Fruit fly (Drosophila melanogaster): ENCODE measurements around the gene Naa60.

Naa60 gene

DNA sequence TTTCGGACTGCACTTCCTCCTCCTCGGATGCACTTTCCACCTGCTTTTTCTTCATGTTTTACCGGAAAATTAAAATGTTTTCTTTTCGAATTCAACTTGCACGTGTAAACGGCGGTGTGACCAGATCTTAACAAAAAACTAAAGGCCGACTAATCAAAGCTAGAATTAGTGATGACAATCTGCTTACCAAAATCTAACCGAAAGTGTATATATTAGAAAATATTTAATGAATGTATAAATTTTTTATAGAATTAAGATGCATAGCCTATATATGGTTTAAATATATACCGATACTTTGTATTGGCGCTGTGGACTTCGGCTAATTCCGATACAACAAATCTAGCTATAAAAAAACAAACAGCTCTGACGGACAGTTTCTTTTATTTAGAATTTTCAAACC lies 7.8 kb upstream of the Naa60 start, which contains the start of the genes CG18178 and CG14174 (continued):
- TF ChIP-seq hb (GFP tag; IDR thresholded peaks at IDR 0.05; ENCODE audit: partially characterized antibody) = no peak
- no peak for TF ChIP-seq ap (GFP tag; IDR thresholded peaks at IDR 0.05)
- no peak for TF ChIP-seq CG9876 (GFP tag; optimal IDR thresholded peaks at IDR 0.05)
- TF ChIP-seq CG3281 (GFP tag; optimal IDR thresholded peaks at IDR 0.05) = peak; percentile 70
- TF ChIP-seq YL-1 (GFP tag; optimal IDR thresholded peaks at IDR 0.05) = peak; percentile 59
- TF ChIP-seq Sox100B (GFP tag; optimal IDR thresholded peaks at IDR 0.05) = peak; percentile 73
- TF ChIP-seq CG9609 (GFP tag; optimal IDR thresholded peaks at IDR 0.05) = no peak
- TF ChIP-seq CG18011 (GFP tag; optimal IDR thresholded peaks at IDR 0.05) = peak; percentile 44
- peak; percentile 11 for TF ChIP-seq jing (GFP tag; optimal IDR thresholded peaks at IDR 0.05)
- no peak for TF ChIP-seq disco-r (GFP tag; optimal IDR thresholded peaks at IDR 0.05)
- peak; percentile 78 for TF ChIP-seq CG3847 (GFP tag; IDR thresholded peaks at IDR 0.05)
- peak; percentile 2 for TF ChIP-seq Hand (GFP tag; optimal IDR thresholded peaks at IDR 0.05)
- no peak for TF ChIP-seq salm (tag; optimal IDR thresholded peaks at IDR 0.05)
- peak; percentile 9 for TF ChIP-seq CG11723 (GFP tag; optimal IDR thresholded peaks at IDR 0.05)
- TF ChIP-seq Tbp (GFP tag; optimal IDR thresholded peaks at IDR 0.05) = no peak
- no peak for TF ChIP-seq sens-2 (GFP tag; IDR thresholded peaks at IDR 0.05)
- TF ChIP-seq ranshi (GFP tag; IDR thresholded peaks at IDR 0.05) = peak; percentile 50; the same call in 1 of the 2 replicates
- 0 out of 2 replicates have a peak, but pooled peaks have one; percentile 18 for TF ChIP-seq Nf-YA (GFP tag; IDR thresholded peaks at IDR 0.05)
- TF ChIP-seq CG5245 (GFP tag; optimal IDR thresholded peaks at IDR 0.05) = peak; percentile 41
- peak; percentile 85 for TF ChIP-seq CG9932 (GFP tag; IDR thresholded peaks at IDR 0.05)
- TF ChIP-seq CG1832 (GFP tag; optimal IDR thresholded peaks at IDR 0.05) = no peak
- TF ChIP-seq MESR4 (GFP tag; optimal IDR thresholded peaks at IDR 0.05) = no peak
- TF ChIP-seq ase (GFP tag; IDR thresholded peaks at IDR 0.05) = 0 out of 3 replicates have a peak, but pooled peaks have one; percentile 42
- TF ChIP-seq CG8089 (GFP tag; optimal IDR thresholded peaks at IDR 0.05) = no peak
- TF ChIP-seq CG6175 (GFP tag; IDR thresholded peaks at IDR 0.05) = no peak
- TF ChIP-seq CG8478 (optimal IDR thresholded peaks at IDR 0.05) = no peak
- TF ChIP-seq CG7556 (GFP tag; optimal IDR thresholded peaks at IDR 0.05) = peak; percentile 35
- TF ChIP-seq trh (GFP tag; optimal IDR thresholded peaks at IDR 0.05) = no peak
- peak; percentile 63; the same call in 1 of the 2 replicates for TF ChIP-seq CG14014 (GFP tag; IDR thresholded peaks at IDR 0.05)
- no peak for TF ChIP-seq pita (GFP tag; optimal IDR thresholded peaks at IDR 0.05)
- TF ChIP-seq gcm (GFP tag; optimal IDR thresholded peaks at IDR 0.05) = peak; percentile 35
- TF ChIP-seq chinmo (GFP tag; IDR thresholded peaks at IDR 0.05; ENCODE audit: partially characterized antibody) = no peak
- no peak for TF ChIP-seq Doc2 (GFP tag; IDR thresholded peaks at IDR 0.05)
- TF ChIP-seq CG4820 (GFP tag; optimal IDR thresholded peaks at IDR 0.05) = peak; percentile 81
- no peak for TF ChIP-seq peb (GFP tag; IDR thresholded peaks at IDR 0.05)
- TF ChIP-seq Mes4 (GFP tag; optimal IDR thresholded peaks at IDR 0.05) = no peak
- peak; percentile 78 for TF ChIP-seq Ssrp (tag; optimal IDR thresholded peaks at IDR 0.05)
- TF ChIP-seq ind (GFP tag; optimal IDR thresholded peaks at IDR 0.05) = peak; percentile 80
- TF ChIP-seq eve (GFP tag; optimal IDR thresholded peaks at IDR 0.05) = no peak
- peak; percentile 39 for TF ChIP-seq kay (GFP tag; optimal IDR thresholded peaks at IDR 0.05)
- TF ChIP-seq D19A (tag; optimal IDR thresholded peaks at IDR 0.05) = peak; percentile 61
- peak; percentile 78 for TF ChIP-seq CG7839 (tag; optimal IDR thresholded peaks at IDR 0.05)
- no peak for TF ChIP-seq CG12769 (tag; optimal IDR thresholded peaks at IDR 0.05)
- TF ChIP-seq Hmx (GFP tag; optimal IDR thresholded peaks at IDR 0.05) = no peak
- peak; percentile 80 for TF ChIP-seq gem (tag; optimal IDR thresholded peaks at IDR 0.05)
- no peak for TF ChIP-seq CG10565 (GFP tag; optimal IDR thresholded peaks at IDR 0.05)
- peak; percentile 76 for TF ChIP-seq twi (tag; optimal IDR thresholded peaks at IDR 0.05)
- peak; percentile 35 for TF ChIP-seq CG4328 (GFP tag; optimal IDR thresholded peaks at IDR 0.05)
- TF ChIP-seq Adf1 (GFP tag; IDR thresholded peaks at IDR 0.05) = no peak
- TF ChIP-seq tup (GFP tag; optimal IDR thresholded peaks at IDR 0.05) = no peak
- TF ChIP-seq ftz-f1 (GFP tag; optimal IDR thresholded peaks at IDR 0.05) = no peak
- TF ChIP-seq sna (GFP tag; IDR thresholded peaks at IDR 0.05; ENCODE audit: partially characterized antibody) = 0 out of 2 replicates have a peak, but pooled peaks have one; percentile 22
